Fruit fly (Drosophila melanogaster) whole organism, adult: ENCODE data around the gene CG14079.

Source experiments
- CG11617 ChIP-seq: fragments of 200-800 bp; sonication (Bioruptor generic); optimal IDR thresholded peaks from 2 replicates; lab custom pipeline; 2017; ENCODE audit warnings: mild to moderate bottlenecking, missing biosample characterization, missing genetic modification reagents, missing genetic modification characterization
- CG12768 ChIP-seq: fragments of 200-800 bp; sonication (Bioruptor generic); optimal IDR thresholded peaks from 2 replicates; lab custom pipeline; 2017; ENCODE audit warnings: missing biosample characterization, missing genetic modification characterization, mild to moderate bottlenecking, moderate library complexity, missing genetic modification reagents
- CG1620 ChIP-seq: fragments of 200-800 bp; sonication (Bioruptor generic); optimal IDR thresholded peaks from 2 replicates; lab custom pipeline; 2016; ENCODE audit warnings: missing biosample characterization, missing genetic modification characterization
- CG33017 ChIP-seq: fragments of 200-800 bp; sonication (Bioruptor generic); optimal IDR thresholded peaks from 2 replicates; lab custom pipeline; 2018; ENCODE audit warnings: missing biosample characterization, mild to moderate bottlenecking, missing genetic modification characterization, moderate library complexity
- CG5204 ChIP-seq: fragments of 200-800 bp; sonication (Bioruptor generic); optimal IDR thresholded peaks from 2 replicates; lab custom pipeline; 2016; ENCODE audit warnings: missing biosample characterization, missing genetic modification characterization
- CG7101 ChIP-seq: fragments of 200-800 bp; sonication (Bioruptor generic); optimal IDR thresholded peaks from 2 replicates; lab custom pipeline; 2018; ENCODE audit warnings: missing biosample characterization, mild to moderate bottlenecking, missing genetic modification characterization, moderate library complexity
- Clk ChIP-seq: fragments of 200-800 bp; sonication (Bioruptor generic); optimal IDR thresholded peaks from 2 replicates; lab custom pipeline; 2017; ENCODE audit warnings: missing biosample characterization, missing genetic modification characterization
- Crg-1 ChIP-seq: fragments of 200-800 bp; sonication (Bioruptor generic); optimal IDR thresholded peaks from 2 replicates; lab custom pipeline; 2016; ENCODE audit warnings: missing biosample characterization, missing genetic modification characterization
- Hr96 ChIP-seq: fragments of 200-800 bp; sonication (Bioruptor generic); optimal IDR thresholded peaks from 2 replicates; lab custom pipeline; 2016; ENCODE audit warnings: missing biosample characterization, missing genetic modification characterization
- cnc ChIP-seq, 2 experiments: fragments of >200 bp; optimal IDR thresholded peaks; 2 replicates each; lab custom pipeline; 2017
- ovo ChIP-seq: fragments of 200-800 bp; sonication (Bioruptor generic); optimal IDR thresholded peaks from 2 replicates; lab custom pipeline; 2016; ENCODE audit warnings: missing biosample characterization, missing genetic modification characterization
- pad ChIP-seq: fragments of 200-800 bp; sonication (Bioruptor generic); optimal IDR thresholded peaks from 3 replicates; lab custom pipeline; 2017; ENCODE audit warnings: missing biosample characterization, missing genetic modification characterization, mild to moderate bottlenecking, moderate library complexity, missing genetic modification reagents
- tj ChIP-seq: fragments of 200-800 bp; sonication (Bioruptor generic); optimal IDR thresholded peaks from 3 replicates; lab custom pipeline; 2017; ENCODE audit warnings: missing biosample characterization, mild to moderate bottlenecking, missing genetic modification characterization, moderate library complexity

DNA sequence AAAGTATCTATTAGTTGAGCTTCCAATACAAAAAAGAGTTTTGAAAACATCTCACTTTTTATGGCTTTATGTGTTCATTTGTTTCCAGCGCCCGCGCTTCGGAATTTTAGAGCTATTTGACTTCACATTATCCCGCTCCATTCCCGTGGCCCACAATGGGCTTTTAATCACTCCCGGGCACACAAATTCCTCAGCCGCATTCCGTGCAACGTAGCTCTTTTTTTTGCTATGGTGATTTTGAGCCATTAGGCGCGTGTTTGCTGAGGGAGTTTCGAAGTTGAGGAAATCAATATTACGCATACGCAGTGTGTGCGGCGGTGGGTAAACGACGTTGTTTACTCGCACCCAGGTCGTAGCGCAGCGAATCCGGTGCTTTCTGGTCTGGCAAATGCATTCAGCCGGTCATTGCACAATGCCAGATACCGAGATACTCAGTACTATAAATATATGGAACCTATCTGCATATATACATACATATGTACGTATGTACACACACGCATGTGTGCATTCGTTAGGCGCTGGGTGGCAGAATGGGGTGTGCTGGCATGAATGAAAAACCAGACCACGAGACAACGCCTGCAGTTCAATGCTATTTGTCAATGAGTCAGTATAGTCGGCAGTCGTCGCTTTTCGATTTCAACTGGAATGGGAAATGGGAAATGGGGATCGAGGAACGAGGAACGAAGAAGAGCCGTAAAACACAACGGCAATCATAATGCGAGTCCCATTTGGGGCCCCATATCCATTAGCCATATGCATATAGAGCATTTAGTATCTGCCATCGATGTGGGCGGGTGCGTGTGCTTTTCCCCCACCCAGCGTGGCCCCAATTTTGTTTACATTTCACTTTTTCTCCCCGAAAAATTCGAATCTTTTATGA, 24.5 kb upstream of the CG14079 start:
- TF ChIP-seq ovo (GFP tag; lab: Kevin White, UChicago) (no peak), CG33017 (tag; lab: Kevin White, UChicago) (no peak), cnc (optimal IDR thresholded peaks at IDR 0.05; lab: Kevin White, UChicago) (no peak), Crg-1 (GFP tag; lab: Kevin White, UChicago) (no peak), Hr96 (GFP tag; lab: Kevin White, UChicago) (no peak), Clk (no peak), CG12768 (GFP tag; lab: Kevin White, UChicago) (peak; percentile 31), tj (GFP tag; lab: Kevin White, UChicago) (no peak), CG1620 (GFP tag; lab: Kevin White, UChicago) (no peak), pad (GFP tag; lab: Kevin White, UChicago) (no peak), CG11617 (GFP tag; lab: Kevin White, UChicago) (no peak), CG5204 (GFP tag; lab: Kevin White, UChicago) (no peak), CG7101 (tag; lab: Kevin White, UChicago) (no peak)
